Worm (Caenorhabditis elegans) whole organism, L3 larva: ENCODE data around the gene C52A10.3.
"Not testable (repeated sequence)": the region's sequence is repeated elsewhere in the genome, so short reads cannot be mapped to it uniquely, and the experiment has no call there.

ENCODE experiments used
- aly-2 ChIP-seq: fragments of 150-350 bp; optimal IDR thresholded peaks from 2 replicates; lab custom pipeline; 2014; ENCODE audit warnings: missing biosample characterization, missing genetic modification characterization
- ama-1 ChIP-seq: fragments of 150-350 bp; optimal IDR thresholded peaks from 2 replicates; lab custom pipeline; 2018
- egl-27 ChIP-seq: sonication (generic microtip); optimal IDR thresholded peaks from 4 replicates; lab custom pipeline; 2017; ENCODE audit warnings: missing biosample characterization, missing genetic modification reagents, missing genetic modification characterization
- elt-1 ChIP-seq: fragments of 150-350 bp; optimal IDR thresholded peaks from 2 replicates; lab custom pipeline; 2014; ENCODE audit warnings: missing biosample characterization, missing genetic modification characterization
- fos-1 ChIP-seq: fragments of 150-350 bp; optimal IDR thresholded peaks from 2 replicates; lab custom pipeline; 2014; ENCODE audit warnings: missing biosample characterization, missing genetic modification characterization
- nfya-1 ChIP-seq: sonication (generic microtip); optimal IDR thresholded peaks from 2 replicates; lab custom pipeline; 2017; ENCODE audit warnings: missing genetic modification characterization, mild to moderate bottlenecking, missing compliant biosample characterization, antibody characterized with exemption, moderate library complexity; ENCODE audit not compliant: insufficient read depth
- nhr-12 ChIP-seq: fragments of 150-350 bp; optimal IDR thresholded peaks from 2 replicates; lab custom pipeline; 2014; ENCODE audit warnings: missing biosample characterization, missing genetic modification characterization
- nhr-23 ChIP-seq: fragments of 150-350 bp; optimal IDR thresholded peaks from 2 replicates; lab custom pipeline; 2014; ENCODE audit warnings: missing biosample characterization, missing genetic modification reagents, missing genetic modification characterization
- nhr-237 ChIP-seq: fragments of 150-350 bp; optimal IDR thresholded peaks from 2 replicates; lab custom pipeline; 2014; ENCODE audit warnings: missing biosample characterization, missing genetic modification characterization
- snpc-4 ChIP-seq: fragments of 150-350 bp; optimal IDR thresholded peaks from 2 replicates; lab custom pipeline; 2014; ENCODE audit warnings: missing biosample characterization, missing genetic modification characterization
- unc-39 ChIP-seq: sonication (generic microtip); optimal IDR thresholded peaks from 4 replicates; lab custom pipeline; 2017; ENCODE audit warnings: missing biosample characterization, missing genetic modification characterization
- unc-62 ChIP-seq: fragments of 150-350 bp; sonication (generic microtip); optimal IDR thresholded peaks from 4 replicates; lab custom pipeline; 2014; ENCODE audit warnings: missing biosample characterization, missing genetic modification reagents, missing genetic modification characterization

DNA sequence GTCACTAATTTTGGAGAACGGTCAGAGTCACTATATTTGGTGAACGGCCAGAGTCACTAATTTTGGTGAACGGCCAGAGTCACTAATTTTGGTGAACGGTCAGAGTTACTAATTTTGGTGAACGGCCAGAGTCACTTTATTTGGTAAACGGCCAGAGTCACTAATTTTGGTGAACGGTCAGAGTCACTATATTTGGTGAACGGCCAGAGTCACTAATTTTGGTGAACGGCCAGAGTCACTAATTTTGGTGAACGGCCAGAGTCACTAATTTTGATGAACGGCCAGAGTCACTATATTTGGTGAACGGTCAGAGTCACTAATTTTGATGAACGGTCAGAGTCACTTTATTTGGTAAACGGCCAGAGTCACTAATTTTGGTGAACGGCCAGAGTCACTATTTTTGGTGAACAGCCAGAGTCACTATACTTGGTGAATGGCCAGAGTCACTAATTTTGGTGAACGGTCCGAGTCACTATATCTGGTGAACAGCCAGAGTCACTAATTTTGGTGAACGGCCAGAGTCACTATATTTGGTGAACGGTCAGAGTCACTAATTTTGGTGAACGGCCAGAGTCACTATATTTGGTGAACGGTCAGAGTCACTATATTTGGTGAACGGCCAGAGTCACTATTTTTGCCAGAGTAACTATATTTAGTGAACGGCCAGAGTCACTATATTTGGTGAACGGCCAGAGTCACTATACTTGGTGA, 45.1 kb upstream of the C52A10.3 start:
- TF ChIP-seq unc-39 (tag; lab: Kevin White, UChicago); elt-1 (tag; lab: Kevin White, UChicago); egl-27 (tag; lab: Kevin White, UChicago); nhr-237 (tag; lab: Kevin White, UChicago); unc-62 (GFP tag; lab: Kevin White, UChicago); nhr-12; aly-2 (tag; lab: Kevin White, UChicago); nfya-1 (tag; lab: Kevin White, UChicago); nhr-23 (tag; lab: Kevin White, UChicago); ama-1 (lab: Kevin White, UChicago); snpc-4 (tag; lab: Kevin White, UChicago); fos-1: not testable (repeated sequence)
